Fruit fly (Drosophila melanogaster) whole organism, embryonic: ENCODE data around the gene CG15382.

ENCODE experiments used
- CG10565 ChIP-seq: fragments of 200-800 bp; sonication (Bioruptor generic); optimal IDR thresholded peaks from 3 replicates; lab custom pipeline; 2016; ENCODE audit warnings: missing biosample characterization, mild to moderate bottlenecking, missing genetic modification characterization
- CG13123 ChIP-seq: fragments of 200-800 bp; sonication (Bioruptor generic); optimal IDR thresholded peaks from 2 replicates; lab custom pipeline; 2016; ENCODE audit warnings: missing biosample characterization, missing genetic modification characterization
- CG13624 ChIP-seq: fragments of 200-800 bp; sonication (Bioruptor generic); optimal IDR thresholded peaks from 2 replicates; lab custom pipeline; 2016; ENCODE audit warnings: missing biosample characterization, missing genetic modification characterization
- CG13775 ChIP-seq: fragments of 200-800 bp; sonication (Bioruptor generic); optimal IDR thresholded peaks from 3 replicates; lab custom pipeline; 2017; ENCODE audit warnings: missing biosample characterization, mild to moderate bottlenecking, missing genetic modification characterization
- CG14860 ChIP-seq: fragments of 200-800 bp; sonication (Bioruptor generic); IDR thresholded peaks from 3 replicates; pipeline ENCODE4 v1.3.6; 2022; ENCODE audit warnings: missing biosample characterization, missing genetic modification characterization; ENCODE audit not compliant: partially characterized antibody
- CG15011 ChIP-seq: fragments of 200-800 bp; sonication (Bioruptor generic); optimal IDR thresholded peaks from 3 replicates; lab custom pipeline; 2018; ENCODE audit warnings: missing biosample characterization, mild to moderate bottlenecking, missing genetic modification characterization
- CG17385 ChIP-seq: fragments of 200-800 bp; sonication (Bioruptor generic); optimal IDR thresholded peaks from 3 replicates; lab custom pipeline; 2018; ENCODE audit warnings: missing biosample characterization, mild to moderate bottlenecking, missing genetic modification characterization
- CG18011 ChIP-seq: fragments of 200-800 bp; sonication (Bioruptor generic); optimal IDR thresholded peaks from 2 replicates; lab custom pipeline; 2017; ENCODE audit warnings: missing biosample characterization, missing genetic modification characterization, mild to moderate bottlenecking, moderate library complexity, missing genotype
- CG18262 ChIP-seq: fragments of 200-800 bp; optimal IDR thresholded peaks from 3 replicates; lab custom pipeline; 2019; ENCODE audit warnings: missing biosample characterization, mild to moderate bottlenecking, missing genetic modification characterization, moderate library complexity
- CG2889 ChIP-seq: fragments of 200-800 bp; sonication (Bioruptor generic); IDR thresholded peaks from 3 replicates; pipeline ENCODE4 v1.3.6; 2022; ENCODE audit warnings: missing biosample characterization, missing genetic modification characterization
- CG30403 ChIP-seq: fragments of 200-800 bp; sonication (Bioruptor generic); optimal IDR thresholded peaks from 3 replicates; lab custom pipeline; 2016; ENCODE audit warnings: missing biosample characterization, missing genetic modification characterization
- CG31365 ChIP-seq: fragments of 200-800 bp; sonication (Bioruptor generic); optimal IDR thresholded peaks from 2 replicates; lab custom pipeline; 2018; ENCODE audit warnings: missing biosample characterization, mild to moderate bottlenecking, missing genetic modification characterization
- CG31441 ChIP-seq: fragments of 200-800 bp; sonication (Bioruptor generic); IDR thresholded peaks from 2 replicates; pipeline ENCODE4 v1.3.6; 2022; ENCODE audit warnings: missing biosample characterization, missing genetic modification characterization
- CG3847 ChIP-seq: fragments of 200-800 bp; sonication (Bioruptor generic); IDR thresholded peaks from 2 replicates; pipeline ENCODE4 v1.3.6; 2022; ENCODE audit warnings: missing biosample characterization, missing genetic modification characterization
- CG8359 ChIP-seq: fragments of 200-800 bp; sonication (Bioruptor generic); optimal IDR thresholded peaks from 2 replicates; lab custom pipeline; 2017; ENCODE audit warnings: missing biosample characterization, mild to moderate bottlenecking, missing genetic modification characterization, borderline replicate concordance
- CG8478 ChIP-seq: fragments of >200 bp; optimal IDR thresholded peaks from 2 replicates; lab custom pipeline; 2018
- CG9932 ChIP-seq: fragments of 200-800 bp; sonication (Bioruptor generic); IDR thresholded peaks from 2 replicates; pipeline ENCODE4 v1.3.6; 2022; ENCODE audit warnings: missing biosample characterization, missing genetic modification characterization
- E2f2 ChIP-seq: fragments of 200-800 bp; sonication (Bioruptor generic); IDR thresholded peaks from 2 replicates; pipeline ENCODE4 v1.3.6; 2022; ENCODE audit warnings: missing biosample characterization, missing genetic modification characterization
- Fer3 ChIP-seq: fragments of 200-800 bp; sonication (Bioruptor generic); optimal IDR thresholded peaks from 2 replicates; lab custom pipeline; 2018; ENCODE audit warnings: missing biosample characterization, mild to moderate bottlenecking, missing genetic modification characterization, moderate library complexity
- HLH3B ChIP-seq: fragments of 200-800 bp; sonication (Bioruptor generic); IDR thresholded peaks from 2 replicates; pipeline ENCODE4 v1.3.6; 2022; ENCODE audit warnings: missing biosample characterization, missing genetic modification characterization
- Hey ChIP-seq: fragments of 200-800 bp; sonication (Bioruptor generic); optimal IDR thresholded peaks from 3 replicates; lab custom pipeline; 2018; ENCODE audit warnings: missing biosample characterization, mild to moderate bottlenecking, missing genetic modification characterization
- Jarid2 ChIP-seq: fragments of 200-800 bp; sonication (Bioruptor generic); optimal IDR thresholded peaks from 3 replicates; lab custom pipeline; 2017; ENCODE audit warnings: mild to moderate bottlenecking, missing biosample characterization, missing genetic modification reagents, missing genetic modification characterization
- Max ChIP-seq: fragments of 200-800 bp; sonication (Bioruptor generic); optimal IDR thresholded peaks from 2 replicates; lab custom pipeline; 2016; ENCODE audit warnings: missing biosample characterization, mild to moderate bottlenecking, missing genetic modification characterization
- NC2α ChIP-seq: fragments of 200-800 bp; sonication (Bioruptor generic); optimal IDR thresholded peaks from 2 replicates; lab custom pipeline; 2016; ENCODE audit warnings: missing biosample characterization, missing genetic modification characterization
- Neu2 ChIP-seq: fragments of 200-800 bp; sonication (Bioruptor generic); optimal IDR thresholded peaks from 3 replicates; lab custom pipeline; 2016; ENCODE audit warnings: missing biosample characterization, missing genetic modification characterization, borderline replicate concordance
- Nf-YA ChIP-seq: fragments of 200-800 bp; sonication (Bioruptor generic); IDR thresholded peaks from 2 replicates; pipeline ENCODE4 v1.3.6; 2022; ENCODE audit warnings: missing biosample characterization, missing genetic modification characterization
- Nf-YC ChIP-seq: fragments of 200-800 bp; optimal IDR thresholded peaks from 3 replicates; lab custom pipeline; 2019; ENCODE audit warnings: missing biosample characterization, mild to moderate bottlenecking, missing genetic modification characterization, moderate library complexity
- Oaz ChIP-seq: fragments of 200-800 bp; sonication (Bioruptor generic); IDR thresholded peaks from 2 replicates; pipeline ENCODE4 v1.3.6; 2022; ENCODE audit warnings: missing biosample characterization, missing genetic modification characterization
- Rx ChIP-seq: fragments of 200-800 bp; sonication (Bioruptor generic); IDR thresholded peaks from 2 replicates; pipeline ENCODE4 v1.3.6; 2022; ENCODE audit warnings: missing biosample characterization, missing genetic modification characterization
- Tbp ChIP-seq: fragments of >200 bp; optimal IDR thresholded peaks from 2 replicates; lab custom pipeline; 2018; ENCODE audit warnings: missing biosample characterization, missing genetic modification characterization
- Xrp1 ChIP-seq: fragments of 200-800 bp; sonication (Bioruptor generic); IDR thresholded peaks from 2 replicates; pipeline ENCODE4 v1.3.6; 2022; ENCODE audit warnings: missing biosample characterization, missing genetic modification characterization
- cato ChIP-seq: fragments of 200-800 bp; sonication (Bioruptor generic); optimal IDR thresholded peaks from 2 replicates; lab custom pipeline; 2016; ENCODE audit warnings: missing biosample characterization, missing genetic modification characterization, borderline replicate concordance
- cg ChIP-seq: fragments of 200-800 bp; sonication (Bioruptor generic); optimal IDR thresholded peaks from 3 replicates; lab custom pipeline; 2019; ENCODE audit warnings: missing biosample characterization, mild to moderate bottlenecking, missing genetic modification characterization, moderate library complexity
- crc ChIP-seq: fragments of 200-800 bp; sonication (Bioruptor generic); optimal IDR thresholded peaks from 2 replicates; lab custom pipeline; 2016; ENCODE audit warnings: missing biosample characterization, missing genetic modification characterization
- danr ChIP-seq: fragments of 200-800 bp; sonication (Bioruptor generic); IDR thresholded peaks from 2 replicates; pipeline ENCODE4 v1.3.6; 2022; ENCODE audit warnings: missing biosample characterization, missing genetic modification characterization
- gcm2 ChIP-seq: fragments of 200-800 bp; sonication (Bioruptor generic); optimal IDR thresholded peaks from 2 replicates; lab custom pipeline; 2016; ENCODE audit warnings: missing biosample characterization, missing genetic modification characterization
- gsb ChIP-seq: fragments of 200-800 bp; sonication (Bioruptor generic); IDR thresholded peaks from 2 replicates; pipeline ENCODE4 v1.3.6; 2022; ENCODE audit warnings: missing biosample characterization, missing genetic modification characterization
- hth ChIP-seq: fragments of >200 bp; optimal IDR thresholded peaks from 2 replicates; lab custom pipeline; 2017; ENCODE audit warnings: inconsistent platforms
- luna ChIP-seq: fragments of 200-800 bp; sonication (Bioruptor generic); optimal IDR thresholded peaks from 2 replicates; lab custom pipeline; 2016; ENCODE audit warnings: missing biosample characterization, missing genetic modification characterization
- odd ChIP-seq: fragments of 200-800 bp; sonication (Bioruptor generic); optimal IDR thresholded peaks from 2 replicates; lab custom pipeline; 2017; ENCODE audit warnings: missing biosample characterization, mild to moderate bottlenecking, missing genetic modification characterization
- pnt ChIP-seq: fragments of 200-800 bp; sonication (Bioruptor generic); optimal IDR thresholded peaks from 3 replicates; lab custom pipeline; 2016; ENCODE audit warnings: missing biosample characterization, missing genetic modification characterization
- prd ChIP-seq, 3 experiments: fragments of >200 bp in 2 of 3; fragments of 200-800 bp in 1 of 3; sonication (Bioruptor generic) in 1 of 3; optimal IDR thresholded peaks in 2 of 3; IDR thresholded peaks in 1 of 3; 2 replicates in 2 of 3; 3 replicates in 1 of 3; pipeline versions ENCODE4 v1.3.6 to Lab custom; 2017 to 2022; ENCODE audit warnings: missing biosample characterization in 1 of 3, missing genetic modification characterization in 1 of 3
- salm ChIP-seq: fragments of 200-800 bp; sonication (Bioruptor generic); optimal IDR thresholded peaks from 2 replicates; lab custom pipeline; 2018; ENCODE audit warnings: missing biosample characterization, mild to moderate bottlenecking, missing genetic modification characterization
- sd ChIP-seq: fragments of 200-800 bp; sonication (Bioruptor generic); optimal IDR thresholded peaks from 3 replicates; lab custom pipeline; 2018; ENCODE audit warnings: missing biosample characterization, mild to moderate bottlenecking, missing genetic modification characterization, moderate library complexity
- tio ChIP-seq: fragments of 200-800 bp; sonication (Bioruptor generic); optimal IDR thresholded peaks from 2 replicates; lab custom pipeline; 2017; ENCODE audit warnings: missing biosample characterization, missing genetic modification characterization, inconsistent platforms
- tup ChIP-seq: fragments of 200-800 bp; sonication (Bioruptor generic); optimal IDR thresholded peaks from 2 replicates; lab custom pipeline; 2016; ENCODE audit warnings: missing biosample characterization, mild to moderate bottlenecking, missing genetic modification characterization, moderate library complexity
- vvl ChIP-seq: fragments of 200-800 bp; sonication (Bioruptor generic); IDR thresholded peaks from 2 replicates; pipeline ENCODE4 v1.3.6; 2022; ENCODE audit warnings: missing biosample characterization, missing genetic modification characterization
- wor ChIP-seq: fragments of 200-800 bp; sonication (Bioruptor generic); IDR thresholded peaks from 2 replicates; pipeline ENCODE4 v1.3.6; 2022; ENCODE audit warnings: missing biosample characterization, missing genetic modification characterization
- zen ChIP-seq: fragments of 200-800 bp; sonication (Bioruptor generic); optimal IDR thresholded peaks from 3 replicates; lab custom pipeline; 2018; ENCODE audit warnings: missing biosample characterization, mild to moderate bottlenecking, missing genetic modification characterization, moderate library complexity
- zen2 ChIP-seq: fragments of 200-800 bp; sonication (Bioruptor generic); IDR thresholded peaks from 3 replicates; pipeline ENCODE4 v1.3.6; 2022; ENCODE audit warnings: missing biosample characterization, missing genetic modification characterization; ENCODE audit not compliant: partially characterized antibody

CG15382 gene

DNA sequence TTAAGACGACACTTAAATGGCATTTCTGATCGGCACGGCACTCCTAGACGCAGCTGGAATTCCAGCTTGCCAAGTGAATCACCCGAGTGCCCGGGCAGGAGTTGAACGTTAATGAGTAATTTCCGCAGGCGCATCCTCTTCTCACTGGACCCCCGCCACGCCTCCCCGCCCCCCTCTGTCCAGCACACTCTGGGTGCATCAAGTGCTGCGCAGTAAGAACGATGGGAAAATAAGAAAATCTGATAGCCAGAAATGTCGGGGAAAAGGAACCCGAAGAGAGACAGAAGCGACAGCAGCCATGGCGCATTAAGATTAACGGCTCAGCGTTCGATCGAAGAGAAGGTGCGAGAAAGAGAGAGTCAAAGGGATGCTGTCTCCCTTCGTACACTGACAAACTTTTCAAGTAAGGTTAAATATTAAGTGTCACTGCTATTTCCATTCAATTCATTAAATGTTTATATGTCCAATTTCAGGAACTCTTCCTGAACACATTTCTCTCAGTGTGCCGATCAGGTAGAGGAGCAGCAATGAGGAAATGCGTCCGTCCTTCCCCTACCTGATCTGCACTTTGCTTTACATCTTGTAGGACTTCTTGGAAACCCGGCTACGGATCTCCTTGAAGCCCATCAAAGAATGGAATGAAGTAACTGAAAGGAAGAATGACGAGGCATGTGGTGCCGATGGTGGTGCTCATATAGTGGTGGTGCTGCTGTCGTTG is 9.1 kb downstream of the CG15382 start (continued):
- TF ChIP-seq zen2 (no peak), E2f2 (no peak), pnt (GFP tag; lab: Kevin White, UChicago) (peak; percentile 65), CG17385 (GFP tag; lab: Kevin White, UChicago) (peak; percentile 3), CG13123 (GFP tag; lab: Kevin White, UChicago) (peak; percentile 34), CG18262 (tag; lab: Kevin White, UChicago) (peak; percentile 88), CG13624 (GFP tag; lab: Kevin White, UChicago) (peak; percentile 46), gcm2 (GFP tag; lab: Kevin White, UChicago) (peak; percentile 17), crc (GFP tag; lab: Kevin White, UChicago) (peak; percentile 34), Xrp1 (GFP tag; lab: Robert Waterston, UW) (peak; percentile 93), CG8478 (lab: Kevin White, UChicago) (no peak), zen (tag; lab: Kevin White, UChicago) (peak; percentile 96), tup (GFP tag; lab: Kevin White, UChicago) (no peak), CG10565 (GFP tag; lab: Kevin White, UChicago) (no peak), Tbp (GFP tag; lab: Kevin White, UChicago) (no peak), danr (GFP tag; lab: Robert Waterston, UW) (no peak), hth (no peak), odd (GFP tag; lab: Kevin White, UChicago) (peak; percentile 47), Hey (tag; lab: Kevin White, UChicago) (no peak), cg (GFP tag; lab: Kevin White, UChicago) (no peak), CG9932 (GFP tag; lab: Robert Waterston, UW) (no peak), Rx (GFP tag; lab: Robert Waterston, UW) (peak; percentile 18; the same call in 1 of the 2 replicates), CG13775 (peak; percentile 71), CG18011 (GFP tag; lab: Kevin White, UChicago) (no peak), Nf-YC (tag; lab: Kevin White, UChicago) (no peak), Oaz (no peak), gsb (GFP tag; lab: Robert Waterston, UW) (no peak), NC2α (GFP tag; lab: Kevin White, UChicago) (peak; percentile 72), sd (no peak), tio (peak; percentile 32), Jarid2 (GFP tag; lab: Kevin White, UChicago) (no peak), HLH3B (GFP tag; lab: Robert Waterston, UW) (peak; percentile 36; the same call in 1 of the 2 replicates), Nf-YA (GFP tag; lab: Robert Waterston, UW) (no peak), CG31441 (peak; percentile 68; the same call in 1 of the 2 replicates), prd (optimal IDR thresholded peaks at IDR 0.05; lab: Kevin White, UChicago) (no peak), prd (GFP tag; IDR thresholded peaks at IDR 0.05; lab: Robert Waterston, UW) (peak; percentile 96), luna (GFP tag; lab: Kevin White, UChicago) (no peak), Max (GFP tag; lab: Kevin White, UChicago) (peak; percentile 55), Fer3 (tag; lab: Kevin White, UChicago) (no peak), Neu2 (GFP tag; lab: Kevin White, UChicago) (peak; percentile 34), CG15011 (GFP tag; lab: Kevin White, UChicago) (no peak), CG30403 (GFP tag; lab: Kevin White, UChicago) (peak; percentile 58), CG31365 (tag; lab: Kevin White, UChicago) (no peak), wor (GFP tag; lab: Robert Waterston, UW) (no peak), salm (tag; lab: Kevin White, UChicago) (peak; percentile 48), CG3847 (GFP tag; lab: Robert Waterston, UW) (peak; percentile 11; the same call in 1 of the 2 replicates), cato (GFP tag; lab: Kevin White, UChicago) (peak; percentile 9), CG2889 (no peak), vvl (peak; percentile 65; the same call in 1 of the 2 replicates), CG14860 (GFP tag; lab: Robert Waterston, UW) (no peak), CG8359 (GFP tag; lab: Kevin White, UChicago) (peak; percentile 31)
